Worm (Caenorhabditis elegans) whole organism, young adult: ENCODE results near the gene elt-4.

Source experiments
- B0035.1 ChIP-seq: sonication (generic microtip); optimal IDR thresholded peaks from 2 replicates; lab custom pipeline; 2016; ENCODE audit warnings: missing genetic modification characterization, mild to moderate bottlenecking, missing compliant biosample characterization, missing genotype, missing genetic modification reagents
- F10E7.11 ChIP-seq: sonication (generic microtip); optimal IDR thresholded peaks from 2 replicates; lab custom pipeline; 2017; ENCODE audit warnings: mild to moderate bottlenecking, missing genetic modification characterization, moderate library complexity, missing compliant biosample characterization
- F23B12.7 ChIP-seq: sonication (generic microtip); optimal IDR thresholded peaks from 2 replicates; lab custom pipeline; 2017; ENCODE audit warnings: missing genetic modification characterization, mild to moderate bottlenecking, missing compliant biosample characterization, antibody characterized with exemption, moderate library complexity; ENCODE audit not compliant: insufficient read depth
- F57C9.4 ChIP-seq: sonication (generic microtip); optimal IDR thresholded peaks from 2 replicates; lab custom pipeline; 2017; ENCODE audit warnings: mild to moderate bottlenecking, missing genetic modification characterization, missing compliant biosample characterization
- K12H6.12 ChIP-seq: fragments of 200-800 bp; sonication (Bioruptor generic); optimal IDR thresholded peaks from 2 replicates; lab custom pipeline; 2018; ENCODE audit warnings: mild to moderate bottlenecking, missing genetic modification characterization, missing compliant biosample characterization
- Y53F4B.3 ChIP-seq: fragments of 200-800 bp; sonication (Bioruptor generic); IDR thresholded peaks from 2 replicates; pipeline ENCODE4 v1.3.6; 2022; ENCODE audit warnings: missing genetic modification reagents, missing genetic modification characterization, missing compliant biosample characterization
- Y53G8AR.9 ChIP-seq: fragments of 200-800 bp; sonication (Bioruptor generic); conservative IDR thresholded peaks from 2 replicates; pipeline ENCODE4 v1.3.6; 2022; ENCODE audit warnings: missing genetic modification reagents, missing genetic modification characterization, missing compliant biosample characterization
- Y79H2A.3 ChIP-seq: fragments of 200-800 bp; sonication (Bioruptor generic); conservative IDR thresholded peaks from 2 replicates; pipeline ENCODE4 v1.3.6; 2022; ENCODE audit warnings: missing genetic modification reagents, missing genetic modification characterization, missing compliant biosample characterization
- athp-1 ChIP-seq: sonication (generic microtip); optimal IDR thresholded peaks from 2 replicates; lab custom pipeline; 2017; ENCODE audit warnings: mild to moderate bottlenecking, missing genetic modification characterization, missing compliant biosample characterization
- attf-6 ChIP-seq: fragments of 200-800 bp; sonication (Bioruptor generic); IDR thresholded peaks from 2 replicates; pipeline ENCODE4 v1.3.6; 2022; ENCODE audit warnings: missing genetic modification reagents, missing genetic modification characterization, missing compliant biosample characterization
- cebp-1 ChIP-seq, 2 experiments: fragments of 200-800 bp in 1 of 2; sonication (Bioruptor generic) in 1 of 2; sonication (generic microtip) in 1 of 2; IDR thresholded peaks in 1 of 2; optimal IDR thresholded peaks in 1 of 2; 2 replicates each; pipeline versions ENCODE4 v1.3.6 to Lab custom; 2017 to 2022; ENCODE audit warnings: missing compliant biosample characterization in 2 of 2, missing genetic modification characterization in 2 of 2, mild to moderate bottlenecking in 1 of 2, missing genetic modification reagents in 1 of 2, moderate library complexity in 1 of 2
- chd-7 ChIP-seq: sonication (generic microtip); optimal IDR thresholded peaks from 2 replicates; lab custom pipeline; 2016; ENCODE audit warnings: mild to moderate bottlenecking, missing genetic modification characterization, moderate library complexity, missing compliant biosample characterization
- dpl-1 ChIP-seq: fragments of 150-350 bp; optimal IDR thresholded peaks from 2 replicates; lab custom pipeline; 2014; ENCODE audit warnings: missing biosample characterization, missing genetic modification reagents, missing genetic modification characterization
- egl-18 ChIP-seq: fragments of 200-800 bp; sonication (Bioruptor generic); IDR thresholded peaks from 2 replicates; pipeline ENCODE4 v1.3.6; 2022; ENCODE audit warnings: missing genetic modification reagents, missing genetic modification characterization, missing compliant biosample characterization
- egl-44 ChIP-seq: fragments of 200-800 bp; sonication (Bioruptor generic); IDR thresholded peaks from 2 replicates; pipeline ENCODE4 v1.3.6; 2022; ENCODE audit warnings: missing genetic modification reagents, missing genetic modification characterization, missing compliant biosample characterization
- egrh-3 ChIP-seq: fragments of 200-800 bp; sonication (Bioruptor generic); IDR thresholded peaks from 2 replicates; pipeline ENCODE4 v1.3.6; 2022; ENCODE audit warnings: missing genetic modification reagents, missing genetic modification characterization, missing compliant biosample characterization
- ets-4 ChIP-seq: fragments of 200-800 bp; sonication (Bioruptor generic); optimal IDR thresholded peaks from 2 replicates; lab custom pipeline; 2018; ENCODE audit warnings: mild to moderate bottlenecking, missing genetic modification characterization, missing compliant biosample characterization
- fkh-3 ChIP-seq: sonication (generic microtip); optimal IDR thresholded peaks from 2 replicates; lab custom pipeline; 2016; ENCODE audit warnings: mild to moderate bottlenecking, missing genetic modification characterization, missing compliant biosample characterization
- hrde-1 ChIP-seq: sonication (generic microtip); optimal IDR thresholded peaks from 2 replicates; lab custom pipeline; 2016; ENCODE audit warnings: missing genetic modification characterization, mild to moderate bottlenecking, missing compliant biosample characterization, moderate library complexity, missing genotype, missing genetic modification reagents, borderline replicate concordance
- hsf-1 ChIP-seq: fragments of 200-800 bp; sonication (Bioruptor generic); IDR thresholded peaks from 2 replicates; pipeline ENCODE4 v1.3.6; 2022; ENCODE audit warnings: missing genetic modification reagents, missing genetic modification characterization, missing compliant biosample characterization
- lag-1 ChIP-seq: fragments of 200-800 bp; sonication (Bioruptor generic); IDR thresholded peaks from 2 replicates; pipeline ENCODE4 v1.3.6; 2022; ENCODE audit warnings: missing genetic modification reagents, missing genetic modification characterization, missing compliant biosample characterization
- let-607 ChIP-seq, 2 experiments: fragments of 200-800 bp in 1 of 2; sonication (Bioruptor generic) in 1 of 2; sonication (generic microtip) in 1 of 2; optimal IDR thresholded peaks; 2 replicates each; lab custom pipeline; 2016 to 2018; ENCODE audit warnings: mild to moderate bottlenecking in 2 of 2, missing compliant biosample characterization in 2 of 2, missing genetic modification characterization in 2 of 2, moderate library complexity in 2 of 2, missing genotype in 1 of 2
- lin-40 ChIP-seq: sonication (generic microtip); optimal IDR thresholded peaks from 2 replicates; lab custom pipeline; 2016; ENCODE audit warnings: missing genetic modification characterization, mild to moderate bottlenecking, missing compliant biosample characterization, missing genotype, missing genetic modification reagents
- lsl-1 ChIP-seq: fragments of 200-800 bp; sonication (Bioruptor generic); optimal IDR thresholded peaks from 2 replicates; lab custom pipeline; 2018; ENCODE audit warnings: mild to moderate bottlenecking, missing genetic modification characterization, moderate library complexity, missing compliant biosample characterization
- madf-8 ChIP-seq: fragments of 200-800 bp; sonication (Bioruptor generic); conservative IDR thresholded peaks from 2 replicates; pipeline ENCODE4 v1.3.6; 2022; ENCODE audit warnings: missing genetic modification reagents, missing genetic modification characterization, missing compliant biosample characterization
- mcd-1 ChIP-seq: fragments of 200-800 bp; sonication (Bioruptor generic); IDR thresholded peaks from 2 replicates; pipeline ENCODE4 v1.3.6; 2022; ENCODE audit warnings: missing genetic modification reagents, missing genetic modification characterization, missing compliant biosample characterization
- mel-28 ChIP-seq: sonication (generic microtip); optimal IDR thresholded peaks from 2 replicates; lab custom pipeline; 2016; ENCODE audit warnings: borderline replicate concordance, mild to moderate bottlenecking, missing genetic modification characterization, missing compliant biosample characterization
- mes-4 ChIP-seq: sonication (generic microtip); optimal IDR thresholded peaks from 2 replicates; lab custom pipeline; 2016; ENCODE audit warnings: missing genotype, missing genetic modification characterization, missing compliant biosample characterization
- mxl-1 ChIP-seq: sonication (generic microtip); optimal IDR thresholded peaks from 2 replicates; lab custom pipeline; 2016; ENCODE audit warnings: missing genetic modification characterization, missing compliant biosample characterization
- nhr-27 ChIP-seq: fragments of 200-800 bp; sonication (Bioruptor generic); optimal IDR thresholded peaks from 2 replicates; lab custom pipeline; 2018; ENCODE audit warnings: mild to moderate bottlenecking, missing genetic modification characterization, moderate library complexity, missing compliant biosample characterization
- nhr-90 ChIP-seq: sonication (generic microtip); optimal IDR thresholded peaks from 2 replicates; lab custom pipeline; 2016; ENCODE audit warnings: missing genotype, mild to moderate bottlenecking, missing genetic modification characterization, missing compliant biosample characterization
- pha-4 ChIP-seq: fragments of 150-350 bp; sonication (generic microtip); optimal IDR thresholded peaks from 2 replicates; lab custom pipeline; 2014; ENCODE audit warnings: missing biosample characterization, missing genetic modification reagents, missing genetic modification characterization
- rec-8 ChIP-seq, 2 experiments: sonication (generic microtip); optimal IDR thresholded peaks; 2 replicates each; lab custom pipeline; 2016; ENCODE audit warnings: mild to moderate bottlenecking in 2 of 2, missing genetic modification characterization in 2 of 2, missing genetic modification reagents in 2 of 2, missing genotype in 2 of 2, missing biosample characterization in 1 of 2, missing compliant biosample characterization in 1 of 2, moderate library complexity in 1 of 2
- snpc-1.1 ChIP-seq: sonication (generic microtip); optimal IDR thresholded peaks from 2 replicates; lab custom pipeline; 2017; ENCODE audit warnings: missing genetic modification characterization, mild to moderate bottlenecking, missing compliant biosample characterization, antibody characterized with exemption, moderate library complexity, missing genotype, missing genetic modification reagents; ENCODE audit not compliant: insufficient read depth
- snpc-3.4 ChIP-seq: sonication (generic microtip); optimal IDR thresholded peaks from 2 replicates; lab custom pipeline; 2017; ENCODE audit warnings: missing genetic modification characterization, mild to moderate bottlenecking, missing compliant biosample characterization, antibody characterized with exemption, moderate library complexity, missing genotype, missing genetic modification reagents
- tlf-1 ChIP-seq: fragments of 200-800 bp; sonication (Bioruptor generic); optimal IDR thresholded peaks from 2 replicates; lab custom pipeline; 2018; ENCODE audit warnings: mild to moderate bottlenecking, missing genetic modification characterization, missing compliant biosample characterization
- unc-130 ChIP-seq: sonication (generic microtip); optimal IDR thresholded peaks from 2 replicates; lab custom pipeline; 2016; ENCODE audit warnings: missing genetic modification reagents, missing genetic modification characterization, missing compliant biosample characterization
- unc-62 ChIP-seq: fragments of 150-350 bp; optimal IDR thresholded peaks from 2 replicates; lab custom pipeline; 2014; ENCODE audit warnings: missing biosample characterization, missing genetic modification reagents, missing genetic modification characterization
- xnd-1 ChIP-seq: sonication (generic microtip); optimal IDR thresholded peaks from 2 replicates; lab custom pipeline; 2016; ENCODE audit warnings: missing genotype, missing genetic modification reagents, missing genetic modification characterization, missing compliant biosample characterization
- zim-3 ChIP-seq: sonication (generic microtip); optimal IDR thresholded peaks from 2 replicates; lab custom pipeline; 2017; ENCODE audit warnings: mild to moderate bottlenecking, missing genetic modification characterization, moderate library complexity, missing compliant biosample characterization
- ztf-25 ChIP-seq: fragments of 200-800 bp; sonication (Bioruptor generic); IDR thresholded peaks from 2 replicates; pipeline ENCODE4 v1.3.6; 2022; ENCODE audit warnings: missing genetic modification reagents, missing genetic modification characterization, missing compliant biosample characterization

The elt-4 gene

DNA sequence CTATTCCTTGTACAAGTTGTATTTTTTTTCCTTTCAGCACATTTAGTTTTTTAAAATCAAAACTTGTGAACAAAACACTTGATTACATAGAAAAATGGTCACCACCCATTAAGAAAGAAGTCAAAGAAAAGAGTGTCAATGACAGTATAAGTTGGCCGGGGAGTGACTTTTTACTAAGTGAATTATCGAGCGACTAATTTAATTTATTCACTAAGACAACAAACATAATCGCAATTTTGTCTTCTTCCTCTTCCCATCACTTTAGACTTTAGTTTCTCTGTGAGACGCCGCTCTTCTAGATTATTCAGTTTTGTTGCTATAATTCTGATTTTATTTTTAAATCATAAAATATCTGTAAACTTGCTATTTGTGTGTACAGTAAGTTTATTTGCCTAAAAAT is 38.7 kb downstream of the elt-4 start:
- TF ChIP-seq lsl-1 (GFP tag; lab: Kevin White, UChicago) (no peak), lin-40 (tag; lab: Kevin White, UChicago) (no peak), F57C9.4 (no peak), tlf-1 (GFP tag; lab: Kevin White, UChicago) (no peak), egl-18 (GFP tag; lab: Robert Waterston, UW) (no peak), hsf-1 (GFP tag; lab: Robert Waterston, UW) (no peak), Y53F4B.3 (GFP tag; lab: Robert Waterston, UW) (no peak), madf-8 (no peak), egl-44 (GFP tag; lab: Robert Waterston, UW) (no peak), nhr-90 (tag; lab: Kevin White, UChicago) (no peak), snpc-1.1 (no peak)

DNA sequence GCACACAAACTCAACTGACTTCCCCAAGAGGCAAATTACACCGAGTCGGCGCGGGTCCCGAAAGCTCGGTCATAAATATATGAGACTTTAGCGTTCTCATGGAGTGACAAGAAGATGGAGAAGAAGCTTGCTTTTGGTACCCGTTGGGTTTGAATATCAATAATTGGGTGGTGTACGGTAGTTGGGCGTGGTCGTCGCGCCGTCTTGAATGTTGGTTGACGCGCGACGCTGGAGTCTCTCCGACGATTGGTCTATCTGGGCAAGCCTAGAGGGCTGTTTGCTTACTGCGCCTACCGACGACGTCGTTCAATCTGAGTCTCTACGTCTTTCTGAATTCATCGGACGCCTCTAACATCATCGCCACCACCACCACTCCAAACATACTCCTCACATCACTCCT is 39.5 kb downstream of the elt-4 start:
- no peak for TF ChIP-seq attf-6 (GFP tag; lab: Robert Waterston, UW)
- no peak for TF ChIP-seq lag-1 (GFP tag; lab: Robert Waterston, UW)
- TF ChIP-seq chd-7 (tag; lab: Kevin White, UChicago) = no peak
- TF ChIP-seq unc-130 (GFP tag; lab: Kevin White, UChicago) = no peak
- no peak for TF ChIP-seq tlf-1 (GFP tag; lab: Kevin White, UChicago)
- no peak for TF ChIP-seq rec-8 (tag; optimal IDR thresholded peaks at IDR 0.05; lab: Kevin White, UChicago)
- no peak for TF ChIP-seq snpc-1.1
- no peak for TF ChIP-seq mel-28 (tag; lab: Kevin White, UChicago)
- no peak for TF ChIP-seq zim-3 (tag; lab: Kevin White, UChicago)

DNA sequence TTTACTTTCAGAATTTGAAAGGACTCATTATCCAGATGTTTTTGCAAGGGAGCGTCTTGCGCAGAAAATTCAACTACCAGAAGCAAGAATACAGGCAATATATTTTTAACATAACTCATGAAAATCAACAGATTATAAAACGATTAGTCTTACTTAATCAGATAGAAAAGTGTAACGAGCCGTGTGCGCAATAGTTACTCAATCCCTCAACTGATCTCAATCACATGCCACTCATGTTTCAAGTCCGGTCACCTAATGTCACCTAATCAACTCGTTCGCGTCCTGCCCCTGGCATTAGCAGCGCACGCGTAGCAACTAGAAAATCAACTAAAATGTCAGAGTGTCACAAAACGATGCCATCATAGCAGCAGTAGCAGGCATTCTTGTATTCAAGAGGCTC is 41.2 kb downstream of the elt-4 start:
- TF ChIP-seq Y53G8AR.9 (no peak), snpc-1.1 (no peak), madf-8 (0 out of 2 replicates have a peak, but pooled peaks have one; percentile 10)

DNA sequence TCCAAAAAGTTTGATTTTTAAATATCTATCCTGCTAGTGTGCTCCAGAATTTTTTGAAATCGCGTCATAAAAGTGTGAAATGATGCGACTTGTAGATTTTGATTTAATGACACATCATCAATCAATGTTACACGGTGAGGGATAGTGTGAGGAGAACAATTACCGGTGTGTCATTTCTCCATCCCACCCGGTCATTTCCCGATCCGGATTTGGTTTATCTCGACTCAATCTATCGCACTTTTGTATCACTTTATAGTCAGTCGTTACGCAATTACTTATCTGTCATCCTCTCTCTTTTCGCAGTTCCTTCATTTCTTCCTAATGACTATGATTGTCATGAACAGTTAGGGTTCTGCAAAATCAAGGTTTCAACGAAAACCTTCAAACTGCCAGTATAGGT is 44.9 kb downstream of the elt-4 start:
- no peak for TF ChIP-seq snpc-3.4 (tag; lab: Kevin White, UChicago)
- TF ChIP-seq dpl-1 (GFP tag; lab: Kevin White, UChicago) = no peak
- TF ChIP-seq lin-40 (tag; lab: Kevin White, UChicago) = no peak
- TF ChIP-seq unc-62 (GFP tag; lab: Kevin White, UChicago) = peak; percentile 82
- no peak for TF ChIP-seq egrh-3 (GFP tag; lab: Robert Waterston, UW)
- no peak for TF ChIP-seq ets-4

DNA sequence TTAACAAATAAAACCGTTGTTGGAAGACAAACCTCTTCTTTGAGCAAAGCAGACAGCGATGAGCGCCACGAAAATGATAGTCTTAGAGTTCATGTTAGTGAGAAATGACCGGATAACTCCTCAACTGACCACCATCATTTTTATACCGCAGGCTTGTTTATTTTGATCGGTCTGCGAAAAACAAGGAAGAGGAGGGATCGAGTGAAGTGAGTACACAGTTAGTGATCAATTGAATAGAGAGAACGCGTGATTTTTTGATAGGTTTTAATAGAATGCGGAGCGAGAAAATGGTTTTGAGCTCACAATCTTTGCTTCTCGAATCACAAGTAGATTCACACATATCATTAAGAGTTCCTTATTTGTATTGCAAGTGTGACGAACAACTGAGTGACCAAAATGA is 46.0 kb downstream of the elt-4 start, which contains the start of gene F14F3.4:
F14F3.4 (minus strand) TSS at position 101 of the 400 bp plus-strand sequence.
- TF ChIP-seq nhr-90 (tag; lab: Kevin White, UChicago) (no peak), fkh-3 (tag; lab: Kevin White, UChicago) (no peak), Y53G8AR.9 (no peak), let-607 (tag; optimal IDR thresholded peaks at IDR 0.05; lab: Kevin White, UChicago) (no peak), athp-1 (tag; lab: Kevin White, UChicago) (no peak), hrde-1 (no peak), hsf-1 (GFP tag; lab: Robert Waterston, UW) (no peak), mxl-1 (tag; lab: Kevin White, UChicago) (no peak), F10E7.11 (tag; lab: Kevin White, UChicago) (no peak), K12H6.12 (tag; lab: Kevin White, UChicago) (no peak), mcd-1 (GFP tag; lab: Robert Waterston, UW) (no peak), ztf-25 (GFP tag; lab: Robert Waterston, UW) (no peak), nhr-27 (no peak), B0035.1 (tag; lab: Kevin White, UChicago) (no peak), Y79H2A.3 (GFP tag; lab: Robert Waterston, UW) (no peak), mes-4 (tag; lab: Kevin White, UChicago) (no peak), F23B12.7 (tag; lab: Kevin White, UChicago) (no peak), xnd-1 (tag; lab: Kevin White, UChicago) (no peak), pha-4 (tag; lab: Kevin White, UChicago) (no peak), cebp-1 (GFP tag; IDR thresholded peaks at IDR 0.05; lab: Robert Waterston, UW) (no peak), cebp-1 (tag; optimal IDR thresholded peaks at IDR 0.05; lab: Kevin White, UChicago) (no peak)
